Fruit fly (Drosophila melanogaster): ENCODE results near the gene Cpr30B.

Cpr30B gene

dm6 chr2L:9496378-9497284, 46.0 kb upstream of the Cpr30B start:
- TF ChIP-seq ovo (GFP tag; optimal IDR thresholded peaks at IDR 0.05) = peak; percentile 19
- TF ChIP-seq toe (GFP tag; optimal IDR thresholded peaks at IDR 0.05) = peak; percentile 38
- no peak for TF ChIP-seq CG12768 (GFP tag; optimal IDR thresholded peaks at IDR 0.05)
- TF ChIP-seq bab1 (GFP tag; optimal IDR thresholded peaks at IDR 0.05) = peak; percentile 33
- no peak for TF ChIP-seq CG7101 (tag; optimal IDR thresholded peaks at IDR 0.05)
- peak; percentile 53 for TF ChIP-seq pad (GFP tag; optimal IDR thresholded peaks at IDR 0.05)
- TF ChIP-seq CG14711 (tag; optimal IDR thresholded peaks at IDR 0.05) = no peak
- peak; percentile 9 for TF ChIP-seq CG5204 (GFP tag; optimal IDR thresholded peaks at IDR 0.05)
- TF ChIP-seq tj (GFP tag; optimal IDR thresholded peaks at IDR 0.05) = no peak
- no peak for TF ChIP-seq CG33017 (tag; optimal IDR thresholded peaks at IDR 0.05)
- no peak for TF ChIP-seq CG7045 (GFP tag; optimal IDR thresholded peaks at IDR 0.05)
- no peak for TF ChIP-seq cnc (optimal IDR thresholded peaks at IDR 0.05)
- peak; percentile 71 for TF ChIP-seq kay (GFP tag; ENCODE audit: borderline replicate concordance)
- no peak for TF ChIP-seq CG1620 (GFP tag; optimal IDR thresholded peaks at IDR 0.05)

- TF ChIP-seq bab1 (GFP tag; optimal IDR thresholded peaks at IDR 0.05) (no peak), pad (GFP tag; optimal IDR thresholded peaks at IDR 0.05) (peak; percentile 98), CG1620 (GFP tag; optimal IDR thresholded peaks at IDR 0.05) (peak; percentile 13), Crg-1 (GFP tag; optimal IDR thresholded peaks at IDR 0.05) (no peak), cic (GFP tag; optimal IDR thresholded peaks at IDR 0.05) (peak; percentile 64), CG7101 (tag; optimal IDR thresholded peaks at IDR 0.05) (peak; percentile 0), CG5204 (GFP tag; optimal IDR thresholded peaks at IDR 0.05) (no peak), ovo (GFP tag; optimal IDR thresholded peaks at IDR 0.05) (peak; percentile 94), CG12768 (GFP tag; optimal IDR thresholded peaks at IDR 0.05) (peak; percentile 52), tj (GFP tag; optimal IDR thresholded peaks at IDR 0.05) (no peak), CG14711 (tag; optimal IDR thresholded peaks at IDR 0.05) (no peak)
Measured at dm6 chr2L:9497285-9497660, 45.4 kb upstream of the Cpr30B start.

- TF ChIP-seq Clk (GFP tag; optimal IDR thresholded peaks at IDR 0.05) (no peak), ovo (GFP tag; optimal IDR thresholded peaks at IDR 0.05) (no peak), Mnt (GFP tag; optimal IDR thresholded peaks at IDR 0.05) (peak; percentile 42), toe (GFP tag; optimal IDR thresholded peaks at IDR 0.05) (no peak), bab1 (GFP tag; optimal IDR thresholded peaks at IDR 0.05) (peak; percentile 90), CG7045 (GFP tag; optimal IDR thresholded peaks at IDR 0.05) (no peak), kay (GFP tag; ENCODE audit: borderline replicate concordance) (peak; percentile 91), CG5204 (GFP tag; optimal IDR thresholded peaks at IDR 0.05) (no peak), pad (GFP tag; optimal IDR thresholded peaks at IDR 0.05) (no peak), CG14711 (tag; optimal IDR thresholded peaks at IDR 0.05) (peak; percentile 60), CG11617 (GFP tag; optimal IDR thresholded peaks at IDR 0.05) (peak; percentile 17), CG12768 (GFP tag; optimal IDR thresholded peaks at IDR 0.05) (no peak), Hr96 (GFP tag; optimal IDR thresholded peaks at IDR 0.05) (no peak), tj (GFP tag; optimal IDR thresholded peaks at IDR 0.05) (no peak), Crg-1 (GFP tag; optimal IDR thresholded peaks at IDR 0.05) (no peak), CG33017 (tag; optimal IDR thresholded peaks at IDR 0.05) (no peak), cic (GFP tag; optimal IDR thresholded peaks at IDR 0.05) (peak; percentile 85), cnc (optimal IDR thresholded peaks at IDR 0.05) (no peak), CG1620 (GFP tag; optimal IDR thresholded peaks at IDR 0.05) (no peak), CG7101 (tag; optimal IDR thresholded peaks at IDR 0.05) (peak; percentile 55)
Measured at dm6 chr2L:9498185-9498984, 44.3 kb upstream of the Cpr30B start.

- no peak for TF ChIP-seq Crg-1 (GFP tag; optimal IDR thresholded peaks at IDR 0.05)
- TF ChIP-seq toe (GFP tag; optimal IDR thresholded peaks at IDR 0.05) = no peak
- no peak for TF ChIP-seq Hr96 (GFP tag; optimal IDR thresholded peaks at IDR 0.05)
- no peak for TF ChIP-seq cnc (optimal IDR thresholded peaks at IDR 0.05)
- no peak for TF ChIP-seq CG12768 (GFP tag; optimal IDR thresholded peaks at IDR 0.05)
- no peak for TF ChIP-seq CG33017 (tag; optimal IDR thresholded peaks at IDR 0.05)
- no peak for TF ChIP-seq tj (GFP tag; optimal IDR thresholded peaks at IDR 0.05)
- TF ChIP-seq pad (GFP tag; optimal IDR thresholded peaks at IDR 0.05) = no peak
Measured at dm6 chr2L:9498985-9499249, 43.8 kb upstream of the Cpr30B start.

dm6 chr2L:9500454-9500853, 42.2 kb upstream of the Cpr30B start:
- TF ChIP-seq CG1620 (GFP tag; optimal IDR thresholded peaks at IDR 0.05) = no peak
- TF ChIP-seq kay (GFP tag; ENCODE audit: borderline replicate concordance) = peak; percentile 94

dm6 chr2L:9502786-9503443, 39.8 kb upstream of the Cpr30B start:
- TF ChIP-seq CG33017 (tag; optimal IDR thresholded peaks at IDR 0.05) (no peak), bab1 (GFP tag; optimal IDR thresholded peaks at IDR 0.05) (peak; percentile 48)
